Worm (Caenorhabditis elegans): ENCODE measurements around the gene elt-2.
A peak's percentile ranks its signal among the peaks of the same experiment; 100 is the strongest.

elt-2 gene

DNA sequence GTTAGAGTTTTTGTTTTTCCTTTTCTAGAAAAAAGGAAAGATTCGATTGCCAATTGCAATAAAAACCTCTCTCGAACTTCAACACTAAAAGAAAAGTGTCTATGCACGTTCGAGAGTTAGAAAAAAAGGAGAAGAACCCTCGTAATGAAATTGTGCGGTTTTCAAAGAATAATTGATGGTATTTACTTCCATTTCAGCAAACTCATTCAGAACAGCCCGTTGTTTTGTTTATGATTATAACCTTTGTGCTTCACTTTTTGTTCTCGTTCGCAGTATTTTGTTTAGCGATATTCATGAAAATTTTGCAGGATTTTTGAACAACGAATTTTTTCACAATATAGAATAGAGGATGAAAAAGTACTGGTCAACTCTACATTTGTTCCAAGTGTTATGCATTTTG, 27.1 kb upstream of the elt-2 start, which contains the start of gene lgc-41:
Gene lgc-41, plus strand, starts transcription at position 301 of the 400 bp plus-strand sequence.
- no peak for TF ChIP-seq egl-27 (tag; optimal IDR thresholded peaks at IDR 0.05)
- no peak for TF ChIP-seq mep-1 (tag; optimal IDR thresholded peaks at IDR 0.05)
- TF ChIP-seq D1046.2 (GFP tag; IDR thresholded peaks at IDR 0.05): no peak
- no peak for TF ChIP-seq skn-1 (tag; optimal IDR thresholded peaks at IDR 0.05)
- TF ChIP-seq F26F4.8 (GFP tag; conservative IDR thresholded peaks at IDR 0.05): no peak
- no peak for TF ChIP-seq daf-12 (tag; optimal IDR thresholded peaks at IDR 0.05)
- TF ChIP-seq ceh-20 (GFP tag; IDR thresholded peaks at IDR 0.05): no peak
- no peak for TF ChIP-seq spr-1 (tag; optimal IDR thresholded peaks at IDR 0.05)
- no peak for TF ChIP-seq dpl-1 (GFP tag; optimal IDR thresholded peaks at IDR 0.05)
- TF ChIP-seq R02D3.7 (tag; optimal IDR thresholded peaks at IDR 0.05): no peak
- TF ChIP-seq fkh-10 (GFP tag; optimal IDR thresholded peaks at IDR 0.05): no peak
- TF ChIP-seq Y5F2A.4 (GFP tag; optimal IDR thresholded peaks at IDR 0.05): no peak
- no peak for TF ChIP-seq Y105C5A.15 (GFP tag; IDR thresholded peaks at IDR 0.05)
- no peak for TF ChIP-seq lin-29 (GFP tag; IDR thresholded peaks at IDR 0.05)
- TF ChIP-seq zag-1 (tag; optimal IDR thresholded peaks at IDR 0.05): no peak
- TF ChIP-seq F44E2.7 (GFP tag; IDR thresholded peaks at IDR 0.05): no peak
- TF ChIP-seq pqm-1 (tag; optimal IDR thresholded peaks at IDR 0.05): no peak
- no peak for TF ChIP-seq mdl-1 (tag; optimal IDR thresholded peaks at IDR 0.05)
- TF ChIP-seq attf-4 (tag; optimal IDR thresholded peaks at IDR 0.05): no peak
- TF ChIP-seq dve-1 (tag; optimal IDR thresholded peaks at IDR 0.05; ENCODE audit: insufficient read depth): no peak

DNA sequence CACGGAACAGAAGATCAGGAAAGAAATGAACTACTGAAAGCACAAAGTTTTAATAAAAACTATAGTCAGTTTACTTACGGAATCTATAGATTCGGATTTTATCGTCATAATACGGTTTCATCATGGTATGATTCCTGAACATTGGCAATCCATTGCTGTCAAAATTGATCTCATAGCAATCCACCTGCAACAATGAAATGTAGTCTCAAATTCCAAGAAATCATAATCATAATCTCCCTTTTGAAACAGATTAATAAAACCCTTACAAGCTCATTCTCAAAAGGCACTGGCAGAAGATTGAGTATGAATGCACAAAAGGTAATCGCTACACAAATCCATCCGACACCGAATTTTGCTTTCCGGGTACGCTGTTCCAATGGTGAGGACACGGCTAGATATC, 18.6 kb upstream of the elt-2 start:
- no peak for TF ChIP-seq daf-19 (GFP tag; conservative IDR thresholded peaks at IDR 0.05)
- peak in 1 of 2 experiments; percentile 10 for TF ChIP-seq unc-62 (GFP tag; optimal IDR thresholded peaks at IDR 0.05 in 1 of 2)
- TF ChIP-seq unc-62 (tag; optimal IDR thresholded peaks at IDR 0.05): no peak

DNA sequence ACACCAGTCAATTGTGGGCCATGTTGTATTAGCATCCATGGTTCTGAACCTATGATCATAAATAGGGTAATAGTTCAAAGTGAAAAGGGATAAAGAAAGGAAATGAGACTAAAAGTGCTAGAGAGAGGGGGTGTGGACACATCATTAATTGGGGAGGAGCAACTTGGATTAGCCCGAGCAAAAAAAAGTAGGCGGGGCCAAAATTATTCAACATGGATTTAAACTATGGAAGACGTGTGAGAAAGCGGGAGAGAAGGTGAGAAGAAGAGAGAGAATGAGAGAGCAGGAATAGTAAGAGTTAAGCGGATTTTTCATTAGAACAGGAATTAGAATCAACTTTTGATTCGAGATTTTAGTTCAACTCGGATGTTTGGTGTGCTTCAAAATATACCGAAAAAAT, 17.5 kb upstream of the elt-2 start, which contains the start of gene C39B10.1:
Gene C39B10.1, minus strand, starts transcription at position 101 of the 400 bp plus-strand sequence.
- no peak for TF ChIP-seq lir-3 (tag; optimal IDR thresholded peaks at IDR 0.05)
- peak in 1 of 2 experiments; percentile 60 for TF ChIP-seq unc-62 (GFP tag; optimal IDR thresholded peaks at IDR 0.05 in 1 of 2)
- TF ChIP-seq unc-62 (tag; optimal IDR thresholded peaks at IDR 0.05): no peak

DNA sequence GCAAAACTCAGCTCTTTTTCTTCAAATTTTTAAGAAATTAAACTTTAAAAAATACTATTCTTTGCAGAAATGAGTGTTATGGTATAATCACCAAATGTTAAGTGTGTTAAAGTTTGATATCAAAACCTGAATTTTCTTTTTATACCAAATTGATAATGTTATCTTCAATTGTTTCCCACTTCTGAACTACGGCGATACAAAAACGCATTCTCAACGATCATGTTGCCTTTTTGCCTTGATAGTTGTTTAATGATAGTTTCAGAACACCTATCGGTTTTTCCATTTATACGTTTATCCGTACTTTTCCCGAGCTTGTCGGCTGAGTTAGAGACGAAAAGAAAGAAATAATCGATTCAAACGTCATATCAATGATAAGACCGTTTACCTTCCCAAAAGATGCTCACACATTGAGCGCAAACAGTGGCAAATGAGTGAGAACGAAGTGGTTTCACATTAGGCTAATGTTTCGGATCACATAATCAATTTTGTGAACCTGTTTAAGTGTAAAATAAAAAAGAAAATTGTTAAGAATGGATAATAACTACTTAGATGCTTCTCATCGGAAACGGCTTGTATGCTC, 6.0 kb upstream of the elt-2 start, which contains the start of gene elt-4:
Gene elt-4, plus strand, starts transcription at position 530 of the 580 bp plus-strand sequence.
- no peak for TF ChIP-seq ztf-7 (tag; optimal IDR thresholded peaks at IDR 0.05)
- TF ChIP-seq ceh-28 (tag; optimal IDR thresholded peaks at IDR 0.05): no peak
- TF ChIP-seq pqm-1 (tag; optimal IDR thresholded peaks at IDR 0.05): peak; percentile 78
- no peak for TF ChIP-seq D1046.2 (GFP tag; IDR thresholded peaks at IDR 0.05)
- peak; percentile 55 for TF ChIP-seq dve-1 (tag; optimal IDR thresholded peaks at IDR 0.05; ENCODE audit: insufficient read depth)
- peak in 1 of 2 experiments; percentile 3 for TF ChIP-seq daf-16 (GFP tag; optimal IDR thresholded peaks at IDR 0.05)
- peak; percentile 49 for TF ChIP-seq daf-16 (tag; optimal IDR thresholded peaks at IDR 0.05)
- TF ChIP-seq aly-2 (tag; optimal IDR thresholded peaks at IDR 0.05): no peak
- no peak for TF ChIP-seq lin-29 (GFP tag; IDR thresholded peaks at IDR 0.05)
- no peak for TF ChIP-seq spr-3 (GFP tag; optimal IDR thresholded peaks at IDR 0.05)
- no peak for TF ChIP-seq Y5F2A.4 (GFP tag; optimal IDR thresholded peaks at IDR 0.05)
- no peak for TF ChIP-seq nhr-77 (tag; optimal IDR thresholded peaks at IDR 0.05)
- no peak for TF ChIP-seq lin-15B (tag; optimal IDR thresholded peaks at IDR 0.05)

DNA sequence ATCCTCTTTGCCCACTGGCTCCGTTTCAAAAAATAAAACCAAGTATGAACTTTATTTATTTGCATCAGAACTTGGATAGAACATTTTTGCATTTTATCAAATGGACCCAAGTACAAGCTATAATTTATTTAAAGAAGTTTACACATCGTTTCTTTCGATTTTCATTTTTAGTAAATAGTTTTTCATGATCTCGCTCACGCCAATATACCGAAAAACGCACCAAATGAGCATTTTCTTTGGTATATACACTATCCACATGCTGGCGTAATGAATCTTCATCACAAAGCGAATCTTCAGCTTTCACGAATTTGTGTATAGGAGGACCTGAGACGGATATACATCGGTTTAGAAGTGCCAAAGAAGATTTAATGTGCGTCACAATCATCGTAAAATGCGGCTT, 4.5 kb upstream of the elt-2 start, which contains the start of gene C39B10.7:
Gene C39B10.7, plus strand, starts transcription at position 301 of the 400 bp plus-strand sequence.
- TF ChIP-seq spr-3 (GFP tag; optimal IDR thresholded peaks at IDR 0.05) (no peak), ztf-11 (tag; optimal IDR thresholded peaks at IDR 0.05) (no peak), lin-13 (GFP tag; optimal IDR thresholded peaks at IDR 0.05) (no peak), ztf-7 (tag; optimal IDR thresholded peaks at IDR 0.05) (no peak), zfp-3 (GFP tag; conservative IDR thresholded peaks at IDR 0.05) (no peak), nhr-237 (tag; optimal IDR thresholded peaks at IDR 0.05) (no peak), D1046.2 (GFP tag; IDR thresholded peaks at IDR 0.05) (no peak), ZK546.5 (tag; optimal IDR thresholded peaks at IDR 0.05) (no peak), ceh-32 (tag; optimal IDR thresholded peaks at IDR 0.05; ENCODE audit: poor library complexity) (no peak), snpc-4 (tag; optimal IDR thresholded peaks at IDR 0.05) (no peak), ceh-62 (tag; optimal IDR thresholded peaks at IDR 0.05) (no peak), zfp-2 (tag; optimal IDR thresholded peaks at IDR 0.05) (no peak), gei-8 (GFP tag; optimal IDR thresholded peaks at IDR 0.05) (no peak), snpc-1.2 (GFP tag; IDR thresholded peaks at IDR 0.05) (no peak), aly-2 (tag; optimal IDR thresholded peaks at IDR 0.05) (no peak), R02D3.7 (tag; optimal IDR thresholded peaks at IDR 0.05) (no peak), lin-38 (GFP tag; IDR thresholded peaks at IDR 0.05) (no peak), dmd-6 (GFP tag; IDR thresholded peaks at IDR 0.05) (no peak), lsy-2 (tag; optimal IDR thresholded peaks at IDR 0.05) (no peak)

Data from whole organism, L4 larva.